Worm (Caenorhabditis elegans): Measurements from ENCODE around the gene gtf-2E1.

The gtf-2E1 gene

DNA sequence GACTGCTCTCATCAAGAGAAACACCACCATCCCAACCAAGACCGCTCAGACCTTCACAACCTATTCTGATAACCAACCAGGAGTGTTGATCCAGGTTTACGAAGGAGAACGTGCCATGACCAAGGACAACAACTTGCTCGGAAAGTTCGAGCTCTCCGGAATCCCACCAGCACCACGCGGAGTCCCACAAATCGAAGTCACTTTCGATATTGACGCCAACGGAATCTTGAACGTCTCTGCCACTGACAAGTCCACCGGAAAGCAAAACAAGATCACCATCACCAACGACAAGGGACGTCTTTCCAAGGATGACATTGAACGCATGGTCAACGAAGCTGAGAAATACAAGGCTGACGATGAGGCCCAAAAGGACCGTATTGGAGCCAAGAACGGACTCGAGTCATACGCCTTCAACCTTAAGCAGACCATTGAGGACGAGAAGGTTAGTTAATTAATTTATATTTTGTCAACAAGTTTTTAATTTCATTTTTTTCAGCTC, 25.4 kb downstream of the gtf-2E1 start:
- no peak for TF ChIP-seq tbx-7 (tag; optimal IDR thresholded peaks at IDR 0.05)
- no peak for TF ChIP-seq odd-2 (tag; optimal IDR thresholded peaks at IDR 0.05)
- no peak for TF ChIP-seq pag-3 (tag; optimal IDR thresholded peaks at IDR 0.05; ENCODE audit: borderline replicate concordance)
- TF ChIP-seq pqm-1 (tag; optimal IDR thresholded peaks at IDR 0.05) = no peak
- TF ChIP-seq lim-6 (tag; optimal IDR thresholded peaks at IDR 0.05) = no peak
- no peak for TF ChIP-seq pat-9 (tag; optimal IDR thresholded peaks at IDR 0.05)
- TF ChIP-seq unc-42 (tag; optimal IDR thresholded peaks at IDR 0.05) = no peak
- no peak for TF ChIP-seq pha-4 (tag; optimal IDR thresholded peaks at IDR 0.05)
- no peak for TF ChIP-seq hlh-15 (tag; optimal IDR thresholded peaks at IDR 0.05)
- TF ChIP-seq ceh-45 (GFP tag; IDR thresholded peaks at IDR 0.05) = no peak
- no peak for TF ChIP-seq dmd-4 (tag; optimal IDR thresholded peaks at IDR 0.05; ENCODE audit: borderline replicate concordance)
- TF ChIP-seq elt-4 (tag; optimal IDR thresholded peaks at IDR 0.05) = no peak

DNA sequence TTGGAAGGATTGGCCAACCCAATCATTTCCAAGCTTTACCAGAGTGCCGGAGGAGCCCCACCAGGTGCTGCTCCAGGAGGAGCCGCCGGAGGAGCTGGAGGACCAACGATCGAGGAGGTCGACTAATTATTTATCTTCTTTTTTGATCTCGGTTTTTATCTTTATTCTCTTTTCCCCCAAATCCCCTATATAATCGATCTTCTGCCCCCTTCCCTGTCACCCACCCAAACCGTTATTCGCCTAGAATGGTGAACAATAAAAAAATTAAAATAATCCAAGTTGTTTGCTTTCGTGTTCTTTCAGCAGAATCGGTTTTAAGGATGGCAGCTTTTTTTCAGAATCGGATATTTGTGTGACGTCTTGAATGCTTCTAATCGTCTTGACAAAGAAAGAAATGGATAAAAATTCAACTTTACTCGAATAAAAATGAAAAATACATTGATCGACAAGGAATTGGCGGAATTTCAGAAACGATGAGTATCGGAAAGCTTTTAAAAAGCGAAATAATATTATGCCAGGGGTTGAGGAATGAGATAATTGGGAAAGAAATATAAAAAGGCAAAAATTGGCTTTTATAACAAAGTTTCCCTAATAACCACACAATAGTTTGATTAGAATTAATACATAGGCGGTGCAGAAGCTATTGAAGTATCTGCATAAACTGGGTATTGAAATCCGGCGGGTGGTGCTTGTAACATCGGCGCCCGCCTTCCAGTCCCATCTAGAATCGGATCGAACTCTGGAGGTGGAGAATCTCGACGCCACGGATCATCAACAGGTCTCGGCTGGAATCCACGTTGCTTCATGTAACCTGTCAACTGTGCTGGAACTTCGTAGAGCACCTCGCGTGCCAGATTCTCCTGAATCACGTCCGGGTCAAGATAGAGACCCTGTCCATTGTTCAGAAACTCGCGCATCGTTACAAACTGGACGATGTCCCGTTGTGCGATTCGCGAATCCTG, 26.2 kb downstream of the gtf-2E1 start:
- no peak for TF ChIP-seq K09A11.1 (tag; optimal IDR thresholded peaks at IDR 0.05; ENCODE audit: insufficient read depth)
- no peak for TF ChIP-seq tbx-7 (tag; optimal IDR thresholded peaks at IDR 0.05)
- no peak for TF ChIP-seq unc-55 (GFP tag; optimal IDR thresholded peaks at IDR 0.05)
- TF ChIP-seq sdc-2 (tag; optimal IDR thresholded peaks at IDR 0.05) = no peak
- no peak for TF ChIP-seq fax-1 (tag; optimal IDR thresholded peaks at IDR 0.05)
- no peak for TF ChIP-seq pha-2 (tag; optimal IDR thresholded peaks at IDR 0.05)
- no peak for TF ChIP-seq ceh-24 (tag; optimal IDR thresholded peaks at IDR 0.05)
- TF ChIP-seq ref-2 (tag; optimal IDR thresholded peaks at IDR 0.05) = no peak
- TF ChIP-seq odd-2 (tag; optimal IDR thresholded peaks at IDR 0.05) = no peak
- TF ChIP-seq nhr-11 (tag; optimal IDR thresholded peaks at IDR 0.05) = no peak
- TF ChIP-seq unc-86 (tag; optimal IDR thresholded peaks at IDR 0.05) = no peak
- TF ChIP-seq ceh-18 (tag; optimal IDR thresholded peaks at IDR 0.05) = no peak
- TF ChIP-seq dmd-4 (tag; optimal IDR thresholded peaks at IDR 0.05; ENCODE audit: borderline replicate concordance) = no peak
- TF ChIP-seq nhr-232 (tag; optimal IDR thresholded peaks at IDR 0.05) = no peak
- TF ChIP-seq fkh-6 (tag; optimal IDR thresholded peaks at IDR 0.05) = no peak
- no peak for TF ChIP-seq fkh-10 (GFP tag; optimal IDR thresholded peaks at IDR 0.05)
- no peak for TF ChIP-seq ceh-45 (GFP tag; IDR thresholded peaks at IDR 0.05)

ce11 chrIV:17284099-17284498, 29.0 kb downstream of the gtf-2E1 start, which contains the start of gene nra-1:
nra-1 (minus strand) TSS chrIV:17284199.
- TF ChIP-seq Y22D7AL.16 (tag; optimal IDR thresholded peaks at IDR 0.05) (no peak), fkh-10 (GFP tag; optimal IDR thresholded peaks at IDR 0.05) (no peak), ceh-2 (tag; optimal IDR thresholded peaks at IDR 0.05) (no peak), hlh-15 (tag; optimal IDR thresholded peaks at IDR 0.05) (no peak), sox-4 (tag; optimal IDR thresholded peaks at IDR 0.05) (no peak), mec-3 (tag; optimal IDR thresholded peaks at IDR 0.05; ENCODE audit: borderline replicate concordance) (no peak), sox-2 (GFP tag; IDR thresholded peaks at IDR 0.05) (no peak), tbx-2 (tag; optimal IDR thresholded peaks at IDR 0.05) (no peak), pqm-1 (tag; optimal IDR thresholded peaks at IDR 0.05) (no peak), C08G9.2 (tag; optimal IDR thresholded peaks at IDR 0.05) (no peak), nfya-1 (tag; optimal IDR thresholded peaks at IDR 0.05) (no peak), lim-6 (tag; optimal IDR thresholded peaks at IDR 0.05) (no peak), ama-1 (optimal IDR thresholded peaks at IDR 0.05) (no peak), rnt-1 (tag; optimal IDR thresholded peaks at IDR 0.05) (no peak), ceh-34 (tag; optimal IDR thresholded peaks at IDR 0.05) (no peak), ceh-9 (tag; optimal IDR thresholded peaks at IDR 0.05) (no peak)

Measured in whole organism, late embryonic.